Worm (Caenorhabditis elegans) whole organism, mixed stage, embryonic: Measurements from ENCODE around the gene ZK742.3.

Experiments used
- M03D4.4 ChIP-seq: sonication (generic microtip); optimal IDR thresholded peaks from 2 replicates; lab custom pipeline; 2017; ENCODE audit warnings: mild to moderate bottlenecking, missing genetic modification characterization, missing compliant biosample characterization
- bed-3 ChIP-seq: fragments of 200-800 bp; sonication (Bioruptor generic); optimal IDR thresholded peaks from 3 replicates; lab custom pipeline; 2018; ENCODE audit warnings: mild to moderate bottlenecking, missing genetic modification characterization, moderate library complexity, missing compliant biosample characterization
- blmp-1 ChIP-seq: fragments of 150-350 bp; optimal IDR thresholded peaks from 2 replicates; lab custom pipeline; 2014; ENCODE audit warnings: missing biosample characterization, missing genetic modification characterization
- ceh-39 ChIP-seq: fragments of 150-350 bp; optimal IDR thresholded peaks from 2 replicates; lab custom pipeline; 2014; ENCODE audit warnings: missing biosample characterization, missing genetic modification characterization
- ceh-43 ChIP-seq: fragments of 200-800 bp; sonication (Bioruptor generic); optimal IDR thresholded peaks from 2 replicates; lab custom pipeline; 2018; ENCODE audit warnings: mild to moderate bottlenecking, missing genetic modification characterization, moderate library complexity, missing compliant biosample characterization
- ceh-83 ChIP-seq: fragments of 200-800 bp; sonication (Bioruptor generic); optimal IDR thresholded peaks from 2 replicates; lab custom pipeline; 2018; ENCODE audit warnings: mild to moderate bottlenecking, missing genetic modification characterization, missing compliant biosample characterization
- cnd-1 ChIP-seq: fragments of 200-800 bp; sonication (Bioruptor generic); optimal IDR thresholded peaks from 2 replicates; lab custom pipeline; 2018; ENCODE audit warnings: mild to moderate bottlenecking, missing genetic modification characterization, missing compliant biosample characterization
- drap-1 ChIP-seq: fragments of 200-800 bp; sonication (Bioruptor generic); optimal IDR thresholded peaks from 3 replicates; lab custom pipeline; 2018; ENCODE audit warnings: mild to moderate bottlenecking, missing genetic modification characterization, missing compliant biosample characterization
- elt-1 ChIP-seq: sonication (generic microtip); optimal IDR thresholded peaks from 2 replicates; lab custom pipeline; 2017; ENCODE audit warnings: missing genetic modification characterization, mild to moderate bottlenecking, missing compliant biosample characterization, antibody characterized with exemption, moderate library complexity, borderline replicate concordance; ENCODE audit not compliant: insufficient read depth
- elt-3 ChIP-seq: fragments of 150-350 bp; optimal IDR thresholded peaks from 2 replicates; lab custom pipeline; 2014; ENCODE audit warnings: missing biosample characterization, missing genetic modification characterization
- flh-1 ChIP-seq: fragments of 200-800 bp; sonication (Bioruptor generic); optimal IDR thresholded peaks from 2 replicates; lab custom pipeline; 2018; ENCODE audit warnings: mild to moderate bottlenecking, missing genetic modification characterization, moderate library complexity, missing compliant biosample characterization
- ham-2 ChIP-seq: fragments of 200-800 bp; sonication (Bioruptor generic); optimal IDR thresholded peaks from 2 replicates; lab custom pipeline; 2018; ENCODE audit warnings: mild to moderate bottlenecking, missing genetic modification characterization, missing compliant biosample characterization
- hlh-1 ChIP-seq: fragments of 150-350 bp; optimal IDR thresholded peaks from 2 replicates; lab custom pipeline; 2014; ENCODE audit warnings: missing biosample characterization, missing genetic modification reagents, missing genetic modification characterization
- lin-13 ChIP-seq: fragments of 150-350 bp; optimal IDR thresholded peaks from 2 replicates; lab custom pipeline; 2014; ENCODE audit warnings: missing biosample characterization, missing genetic modification characterization
- lin-32 ChIP-seq: fragments of 200-800 bp; sonication (Bioruptor generic); optimal IDR thresholded peaks from 2 replicates; lab custom pipeline; 2018; ENCODE audit warnings: mild to moderate bottlenecking, missing genetic modification characterization, missing compliant biosample characterization
- lsy-2 ChIP-seq: fragments of 150-350 bp; optimal IDR thresholded peaks from 2 replicates; lab custom pipeline; 2014; ENCODE audit warnings: missing biosample characterization, missing genetic modification characterization
- mab-5 ChIP-seq: fragments of 150-350 bp; optimal IDR thresholded peaks from 2 replicates; lab custom pipeline; 2014; ENCODE audit warnings: missing biosample characterization, missing genetic modification characterization
- mep-1 ChIP-seq: fragments of 150-350 bp; optimal IDR thresholded peaks from 2 replicates; lab custom pipeline; 2017; ENCODE audit warnings: missing biosample characterization, missing genetic modification reagents, missing genetic modification characterization, inconsistent platforms
- mls-2 ChIP-seq: sonication (generic microtip); optimal IDR thresholded peaks from 2 replicates; lab custom pipeline; 2016; ENCODE audit warnings: mild to moderate bottlenecking, missing genetic modification characterization, moderate library complexity, missing compliant biosample characterization
- nhr-12 ChIP-seq: fragments of 150-350 bp; optimal IDR thresholded peaks from 2 replicates; lab custom pipeline; 2014; ENCODE audit warnings: missing biosample characterization, missing genetic modification characterization
- nhr-2 ChIP-seq: fragments of 150-350 bp; optimal IDR thresholded peaks from 2 replicates; lab custom pipeline; 2014; ENCODE audit warnings: missing biosample characterization, missing genetic modification characterization
- nhr-237 ChIP-seq: fragments of 150-350 bp; optimal IDR thresholded peaks from 2 replicates; lab custom pipeline; 2014; ENCODE audit warnings: missing biosample characterization, missing genetic modification characterization
- nhr-28 ChIP-seq: fragments of 150-350 bp; optimal IDR thresholded peaks from 2 replicates; lab custom pipeline; 2014; ENCODE audit warnings: missing biosample characterization, missing genetic modification characterization
- nhr-76 ChIP-seq: sonication (generic microtip); optimal IDR thresholded peaks from 2 replicates; lab custom pipeline; 2017; ENCODE audit warnings: missing biosample characterization, missing genetic modification characterization
- pha-4 ChIP-seq: fragments of 150-350 bp; optimal IDR thresholded peaks from 2 replicates; lab custom pipeline; 2018; ENCODE audit warnings: missing biosample characterization, missing genetic modification reagents, missing genetic modification characterization
- sem-2 ChIP-seq: fragments of 200-800 bp; sonication (Bioruptor generic); optimal IDR thresholded peaks from 2 replicates; lab custom pipeline; 2018; ENCODE audit warnings: mild to moderate bottlenecking, missing genetic modification characterization, missing compliant biosample characterization
- snpc-4 ChIP-seq: fragments of 150-350 bp; optimal IDR thresholded peaks from 2 replicates; lab custom pipeline; 2014; ENCODE audit warnings: missing biosample characterization, missing genetic modification characterization
- sptf-1 ChIP-seq: sonication (generic microtip); optimal IDR thresholded peaks from 2 replicates; lab custom pipeline; 2017; ENCODE audit warnings: mild to moderate bottlenecking, missing genetic modification characterization, moderate library complexity, missing compliant biosample characterization
- tbx-8 ChIP-seq: fragments of 200-800 bp; sonication (Bioruptor generic); optimal IDR thresholded peaks from 2 replicates; lab custom pipeline; 2018; ENCODE audit warnings: mild to moderate bottlenecking, missing genetic modification characterization, moderate library complexity, missing compliant biosample characterization
- unc-120 ChIP-seq: sonication (generic microtip); optimal IDR thresholded peaks from 2 replicates; lab custom pipeline; 2017; ENCODE audit warnings: missing genetic modification characterization, missing compliant biosample characterization; ENCODE audit not compliant: poor library complexity, severe bottlenecking
- unc-39 ChIP-seq: fragments of 150-350 bp; optimal IDR thresholded peaks from 2 replicates; lab custom pipeline; 2014; ENCODE audit warnings: missing biosample characterization, missing genetic modification characterization
- unc-62 ChIP-seq: fragments of 150-350 bp; optimal IDR thresholded peaks from 2 replicates; lab custom pipeline; 2014; ENCODE audit warnings: missing biosample characterization, missing genetic modification reagents, missing genetic modification characterization
- zip-8 ChIP-seq: fragments of 150-350 bp; optimal IDR thresholded peaks from 2 replicates; lab custom pipeline; 2014; ENCODE audit warnings: missing biosample characterization, missing genetic modification characterization
- ztf-11 ChIP-seq: fragments of 150-350 bp; optimal IDR thresholded peaks from 2 replicates; lab custom pipeline; 2014; ENCODE audit warnings: missing biosample characterization, missing genetic modification characterization

The ZK742.3 gene

ce11 chrV:7785117-7785516, 24.6 kb downstream of the ZK742.3 start, which contains the start of gene C26F1.1:
Gene C26F1.1, plus strand, starts transcription at chrV:7785417.
- TF ChIP-seq lin-13 (no peak), snpc-4 (tag; lab: Kevin White, UChicago) (no peak), flh-1 (no peak), elt-1 (tag; lab: Kevin White, UChicago) (no peak), drap-1 (GFP tag; lab: Kevin White, UChicago) (no peak), bed-3 (GFP tag; lab: Kevin White, UChicago) (no peak), pha-4 (no peak), sptf-1 (tag; lab: Kevin White, UChicago) (no peak), hlh-1 (tag; lab: Kevin White, UChicago) (no peak), ceh-43 (GFP tag; lab: Kevin White, UChicago) (no peak), blmp-1 (tag; lab: Kevin White, UChicago) (no peak), mab-5 (tag; lab: Kevin White, UChicago) (no peak), nhr-76 (no peak), nhr-2 (tag; lab: Kevin White, UChicago) (no peak), ztf-11 (no peak), ceh-39 (no peak), nhr-12 (tag; lab: Kevin White, UChicago) (no peak), mls-2 (tag; lab: Kevin White, UChicago) (no peak), unc-62 (GFP tag; lab: Kevin White, UChicago) (no peak)

- no peak for TF ChIP-seq blmp-1 (tag; lab: Kevin White, UChicago)
- no peak for TF ChIP-seq nhr-237 (tag; lab: Kevin White, UChicago)
- TF ChIP-seq zip-8 (tag; lab: Kevin White, UChicago), result no peak
- no peak for TF ChIP-seq unc-39 (tag; lab: Kevin White, UChicago)
- no peak for TF ChIP-seq nhr-12 (tag; lab: Kevin White, UChicago)
- no peak for TF ChIP-seq sem-2 (GFP tag; lab: Kevin White, UChicago)
- TF ChIP-seq unc-62 (GFP tag; lab: Kevin White, UChicago), result no peak
- no peak for TF ChIP-seq sptf-1 (tag; lab: Kevin White, UChicago)
- TF ChIP-seq ham-2, result no peak
- TF ChIP-seq mep-1, result no peak
- TF ChIP-seq M03D4.4, result no peak
- no peak for TF ChIP-seq nhr-28 (tag; lab: Kevin White, UChicago)
- TF ChIP-seq pha-4, result no peak
- TF ChIP-seq elt-1 (tag; lab: Kevin White, UChicago), result no peak
- TF ChIP-seq nhr-2 (tag; lab: Kevin White, UChicago), result no peak
- no peak for TF ChIP-seq elt-3
These were observed 28.2 kb downstream of the ZK742.3 start, which contains the start of gene cyp-32A1 for ce11 chrV:7781511-7781910. Gene cyp-32A1, plus strand, starts transcription at chrV:7781811.

- TF ChIP-seq M03D4.4 (no peak), ceh-83 (GFP tag; lab: Kevin White, UChicago) (no peak), tbx-8 (no peak), nhr-12 (tag; lab: Kevin White, UChicago) (no peak), unc-39 (tag; lab: Kevin White, UChicago) (no peak), nhr-28 (tag; lab: Kevin White, UChicago) (no peak), pha-4 (no peak), lin-32 (GFP tag; lab: Kevin White, UChicago) (no peak), sem-2 (GFP tag; lab: Kevin White, UChicago) (no peak), snpc-4 (tag; lab: Kevin White, UChicago) (no peak), ham-2 (no peak), cnd-1 (tag; lab: Kevin White, UChicago) (no peak), zip-8 (tag; lab: Kevin White, UChicago) (no peak), lsy-2 (no peak), nhr-2 (tag; lab: Kevin White, UChicago) (no peak), elt-3 (no peak)
These were observed 30.7 kb downstream of the ZK742.3 start for ce11 chrV:7778999-7779398.

- no peak for TF ChIP-seq mab-5 (tag; lab: Kevin White, UChicago)
- TF ChIP-seq elt-3, result no peak
- no peak for TF ChIP-seq mep-1
- no peak for TF ChIP-seq lin-32 (GFP tag; lab: Kevin White, UChicago)
- no peak for TF ChIP-seq unc-120
- TF ChIP-seq ceh-39, result no peak
- TF ChIP-seq unc-39 (tag; lab: Kevin White, UChicago), result no peak
- no peak for TF ChIP-seq ham-2
- no peak for TF ChIP-seq nhr-2 (tag; lab: Kevin White, UChicago)
These were observed 32.6 kb downstream of the ZK742.3 start, which contains the start of gene C26F1.3 for ce11 chrV:7777098-7777497. Gene C26F1.3, plus strand, starts transcription at chrV:7777300.
